Worm (Caenorhabditis elegans) whole organism, L2 larva: ENCODE data around the gene K08H2.5.
A peak's percentile ranks its signal among the peaks of the same experiment; 100 is the strongest.

Source experiments
- C34F6.9 ChIP-seq: fragments of 150-350 bp; optimal IDR thresholded peaks from 2 replicates; lab custom pipeline; 2014; ENCODE audit warnings: missing biosample characterization, missing genetic modification characterization
- F13H6.1 ChIP-seq: sonication (generic microtip); optimal IDR thresholded peaks from 2 replicates; lab custom pipeline; 2016; ENCODE audit warnings: missing genetic modification characterization, missing compliant biosample characterization
- R02D3.7 ChIP-seq: fragments of 150-350 bp; optimal IDR thresholded peaks from 2 replicates; lab custom pipeline; 2014; ENCODE audit warnings: missing biosample characterization, missing genetic modification characterization
- Y55F3AM.14 ChIP-seq: fragments of 200-800 bp; sonication (Bioruptor generic); optimal IDR thresholded peaks from 2 replicates; lab custom pipeline; 2018; ENCODE audit warnings: mild to moderate bottlenecking, missing genetic modification characterization, missing compliant biosample characterization
- ZK546.5 ChIP-seq: sonication (generic microtip); optimal IDR thresholded peaks from 2 replicates; lab custom pipeline; 2017; ENCODE audit warnings: missing biosample characterization, missing genetic modification characterization
- alr-1 ChIP-seq: fragments of 150-350 bp; optimal IDR thresholded peaks from 2 replicates; lab custom pipeline; 2014; ENCODE audit warnings: missing biosample characterization, missing genetic modification characterization
- aly-2 ChIP-seq: fragments of 150-350 bp; optimal IDR thresholded peaks from 2 replicates; lab custom pipeline; 2014; ENCODE audit warnings: missing biosample characterization, missing genetic modification characterization
- blmp-1 ChIP-seq: sonication (generic microtip); optimal IDR thresholded peaks from 2 replicates; lab custom pipeline; 2017; ENCODE audit warnings: missing genetic modification characterization, mild to moderate bottlenecking, missing compliant biosample characterization, antibody characterized with exemption, moderate library complexity; ENCODE audit not compliant: insufficient read depth
- ceh-16 ChIP-seq: fragments of 150-350 bp; optimal IDR thresholded peaks from 2 replicates; lab custom pipeline; 2014; ENCODE audit warnings: missing biosample characterization, missing genetic modification characterization
- ceh-82 ChIP-seq: fragments of 150-350 bp; optimal IDR thresholded peaks from 2 replicates; lab custom pipeline; 2014; ENCODE audit warnings: missing biosample characterization, missing genetic modification characterization
- crh-2 ChIP-seq: sonication (generic microtip); optimal IDR thresholded peaks from 2 replicates; lab custom pipeline; 2017; ENCODE audit warnings: missing biosample characterization, missing genetic modification characterization
- dmd-4 ChIP-seq: sonication (generic microtip); optimal IDR thresholded peaks from 2 replicates; lab custom pipeline; 2017; ENCODE audit warnings: missing biosample characterization, missing genetic modification characterization
- egl-27 ChIP-seq: sonication (generic microtip); optimal IDR thresholded peaks from 3 replicates; lab custom pipeline; 2017; ENCODE audit warnings: missing biosample characterization, missing genetic modification reagents, missing genetic modification characterization
- elt-3 ChIP-seq: sonication (generic microtip); optimal IDR thresholded peaks from 2 replicates; lab custom pipeline; 2017; ENCODE audit warnings: missing biosample characterization, missing genetic modification characterization
- gmeb-1 ChIP-seq: fragments of 150-350 bp; optimal IDR thresholded peaks from 2 replicates; lab custom pipeline; 2014; ENCODE audit warnings: missing biosample characterization, missing genetic modification characterization
- lin-11 ChIP-seq: fragments of 150-350 bp; sonication (generic microtip); optimal IDR thresholded peaks from 2 replicates; lab custom pipeline; 2014; ENCODE audit warnings: missing biosample characterization, missing genetic modification characterization, inconsistent platforms, mixed read lengths
- lin-39 ChIP-seq: fragments of 150-350 bp; optimal IDR thresholded peaks from 2 replicates; lab custom pipeline; 2014; ENCODE audit warnings: missing biosample characterization, missing genetic modification reagents, missing genetic modification characterization
- lsy-2 ChIP-seq, 2 experiments: fragments of 150-350 bp in 1 of 2; sonication (generic microtip) in 1 of 2; optimal IDR thresholded peaks; 2 replicates each; lab custom pipeline; 2014 to 2017; ENCODE audit warnings: missing biosample characterization in 2 of 2, missing genetic modification characterization in 2 of 2
- mbf-1 ChIP-seq: sonication (generic microtip); optimal IDR thresholded peaks from 2 replicates; lab custom pipeline; 2017; ENCODE audit warnings: missing biosample characterization, missing genetic modification characterization
- mdl-1 ChIP-seq, 2 experiments: fragments of 150-350 bp in 1 of 2; sonication (generic microtip) in 1 of 2; optimal IDR thresholded peaks; 2 replicates each; lab custom pipeline; 2017; ENCODE audit warnings: missing biosample characterization in 2 of 2, missing genetic modification characterization in 2 of 2
- nhr-10 ChIP-seq: sonication (generic microtip); optimal IDR thresholded peaks from 2 replicates; lab custom pipeline; 2017; ENCODE audit warnings: missing biosample characterization, missing genetic modification characterization
- nhr-11 ChIP-seq: fragments of 150-350 bp; optimal IDR thresholded peaks from 2 replicates; lab custom pipeline; 2014; ENCODE audit warnings: missing biosample characterization, missing genetic modification characterization
- nhr-12 ChIP-seq: fragments of 150-350 bp; optimal IDR thresholded peaks from 2 replicates; lab custom pipeline; 2014; ENCODE audit warnings: missing biosample characterization, missing genetic modification characterization
- nhr-129 ChIP-seq: fragments of 150-350 bp; optimal IDR thresholded peaks from 2 replicates; lab custom pipeline; 2014; ENCODE audit warnings: missing biosample characterization, missing genetic modification characterization
- nhr-21 ChIP-seq: fragments of 150-350 bp; optimal IDR thresholded peaks from 2 replicates; lab custom pipeline; 2014; ENCODE audit warnings: missing biosample characterization, missing genetic modification characterization
- nhr-23 ChIP-seq: fragments of 150-350 bp; optimal IDR thresholded peaks from 2 replicates; lab custom pipeline; 2014; ENCODE audit warnings: missing biosample characterization, missing genetic modification reagents, missing genetic modification characterization
- nhr-6 ChIP-seq: fragments of 150-350 bp; optimal IDR thresholded peaks from 2 replicates; lab custom pipeline; 2014; ENCODE audit warnings: missing biosample characterization, missing genetic modification characterization
- peb-1 ChIP-seq: fragments of 150-350 bp; optimal IDR thresholded peaks from 2 replicates; lab custom pipeline; 2014; ENCODE audit warnings: missing biosample characterization, missing genetic modification characterization
- sem-4 ChIP-seq: fragments of 150-350 bp; optimal IDR thresholded peaks from 2 replicates; lab custom pipeline; 2014; ENCODE audit warnings: missing biosample characterization, missing genetic modification reagents, missing genetic modification characterization
- skn-1 ChIP-seq: sonication (generic microtip); optimal IDR thresholded peaks from 2 replicates; lab custom pipeline; 2017; ENCODE audit warnings: missing biosample characterization, missing genetic modification characterization
- sma-3 ChIP-seq: sonication (generic microtip); optimal IDR thresholded peaks from 2 replicates; lab custom pipeline; 2016; ENCODE audit warnings: missing genetic modification reagents, missing genetic modification characterization, missing compliant biosample characterization
- unc-55 ChIP-seq: fragments of 150-350 bp; sonication (generic microtip); optimal IDR thresholded peaks from 3 replicates; lab custom pipeline; 2014; ENCODE audit warnings: missing biosample characterization, missing genetic modification reagents, missing genetic modification characterization
- unc-62 ChIP-seq: fragments of 150-350 bp; optimal IDR thresholded peaks from 2 replicates; lab custom pipeline; 2014; ENCODE audit warnings: missing biosample characterization, missing genetic modification reagents, missing genetic modification characterization
- zag-1 ChIP-seq: fragments of 150-350 bp; optimal IDR thresholded peaks from 2 replicates; lab custom pipeline; 2014; ENCODE audit warnings: missing biosample characterization, missing genetic modification characterization
- ztf-1 ChIP-seq: fragments of 200-800 bp; sonication (Bioruptor generic); conservative IDR thresholded peaks from 2 replicates; pipeline ENCODE4 v1.3.6; 2022; ENCODE audit warnings: missing genetic modification characterization, missing compliant biosample characterization
- ztf-11 ChIP-seq: sonication (generic microtip); optimal IDR thresholded peaks from 2 replicates; lab custom pipeline; 2017; ENCODE audit warnings: missing biosample characterization, missing genetic modification characterization
- ztf-4 ChIP-seq: fragments of 150-350 bp; optimal IDR thresholded peaks from 2 replicates; lab custom pipeline; 2014; ENCODE audit warnings: missing biosample characterization, missing genetic modification characterization

Gene K08H2.5

DNA sequence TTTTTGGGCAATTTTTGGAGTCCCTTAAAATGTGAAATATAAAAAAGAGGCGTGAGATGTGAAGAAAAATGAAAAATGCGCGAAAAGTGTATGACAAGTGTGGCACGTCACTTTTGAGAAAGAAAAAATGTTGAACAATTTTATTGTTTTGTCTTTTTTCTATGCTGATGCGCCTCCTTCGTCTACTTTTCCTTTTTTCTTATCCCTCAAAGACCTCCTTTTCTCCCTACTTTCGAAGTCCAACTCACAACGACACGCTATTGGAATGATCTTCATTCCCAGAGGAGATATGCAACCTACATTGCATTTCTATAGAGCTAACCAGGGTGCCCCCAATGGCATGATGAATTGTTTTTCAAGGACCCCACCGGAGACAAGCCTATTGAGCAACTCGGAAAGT is 36.1 kb downstream of the K08H2.5 start:
- TF ChIP-seq C34F6.9 (tag; lab: Kevin White, UChicago) (peak; percentile 2), zag-1 (tag; lab: Kevin White, UChicago) (peak; percentile 30), nhr-11 (no peak)

DNA sequence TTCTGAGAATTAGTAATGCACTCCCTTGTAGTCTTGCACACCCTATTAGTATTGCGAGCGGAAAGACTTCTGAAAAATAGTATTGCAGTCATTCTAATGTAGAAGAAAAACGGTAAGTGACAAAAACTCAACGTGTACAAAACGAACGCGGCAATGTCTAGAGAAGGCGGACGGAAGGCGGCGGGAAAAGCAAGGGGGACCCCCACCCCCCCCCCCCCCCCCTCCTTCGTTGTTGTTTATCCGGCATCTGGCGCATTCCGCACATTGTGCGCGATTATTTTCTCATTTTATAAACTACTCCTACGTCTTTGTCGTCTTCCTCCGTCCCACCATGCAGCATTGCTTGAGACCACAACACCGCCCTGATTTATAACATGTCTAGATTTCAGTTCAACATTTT is 39.8 kb downstream of the K08H2.5 start:
- TF ChIP-seq ceh-16 (no peak), unc-55 (no peak), lsy-2 (tag; optimal IDR thresholded peaks at IDR 0.05; lab: Kevin White, UChicago) (no peak), zag-1 (tag; lab: Kevin White, UChicago) (no peak), ztf-4 (no peak), elt-3 (tag; lab: Kevin White, UChicago) (no peak), skn-1 (tag; lab: Kevin White, UChicago) (no peak), egl-27 (tag; lab: Kevin White, UChicago) (no peak), blmp-1 (tag; lab: Kevin White, UChicago) (no peak), ceh-82 (tag; lab: Kevin White, UChicago) (no peak)

DNA sequence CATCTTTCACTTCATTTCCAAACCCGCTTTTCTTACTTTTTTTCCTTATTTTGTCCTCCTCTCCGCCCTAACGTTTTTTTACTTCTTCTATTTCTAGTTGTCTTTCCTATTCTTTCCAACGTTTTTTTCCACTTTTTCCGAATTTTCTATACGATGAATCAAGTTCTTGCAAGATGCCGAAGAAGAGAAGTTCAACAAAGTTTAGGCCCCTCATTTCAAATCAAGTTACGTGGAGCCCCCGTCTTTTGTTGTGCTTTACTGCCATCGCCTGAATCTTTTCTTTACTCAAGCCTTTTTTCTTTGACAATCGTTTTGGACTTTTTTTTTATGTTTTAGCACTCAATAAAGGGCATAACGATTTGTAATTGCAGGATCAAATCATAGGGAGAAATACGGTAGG is 40.7 kb downstream of the K08H2.5 start, which contains the start of gene unc-9:
TSS of gene unc-9 (plus strand) at position 370 of the 400 bp plus-strand sequence.
- TF ChIP-seq zag-1 (tag; lab: Kevin White, UChicago) (no peak), lin-39 (tag; lab: Kevin White, UChicago) (no peak), ztf-11 (tag; lab: Kevin White, UChicago) (no peak), nhr-21 (tag; lab: Kevin White, UChicago) (no peak), mbf-1 (tag; lab: Kevin White, UChicago) (no peak), lin-11 (tag; lab: Kevin White, UChicago) (no peak), nhr-12 (tag; lab: Kevin White, UChicago) (no peak), F13H6.1 (no peak), nhr-6 (tag; lab: Kevin White, UChicago) (no peak), ceh-16 (no peak), unc-62 (GFP tag; lab: Kevin White, UChicago) (no peak), nhr-10 (tag; lab: Kevin White, UChicago) (no peak), dmd-4 (tag; lab: Kevin White, UChicago) (no peak), alr-1 (tag; lab: Kevin White, UChicago) (no peak), sma-3 (no peak), mdl-1 (tag; optimal IDR thresholded peaks at IDR 0.05; lab: Kevin White, UChicago) (no peak), ztf-4 (no peak), nhr-23 (tag; lab: Kevin White, UChicago) (no peak)

DNA sequence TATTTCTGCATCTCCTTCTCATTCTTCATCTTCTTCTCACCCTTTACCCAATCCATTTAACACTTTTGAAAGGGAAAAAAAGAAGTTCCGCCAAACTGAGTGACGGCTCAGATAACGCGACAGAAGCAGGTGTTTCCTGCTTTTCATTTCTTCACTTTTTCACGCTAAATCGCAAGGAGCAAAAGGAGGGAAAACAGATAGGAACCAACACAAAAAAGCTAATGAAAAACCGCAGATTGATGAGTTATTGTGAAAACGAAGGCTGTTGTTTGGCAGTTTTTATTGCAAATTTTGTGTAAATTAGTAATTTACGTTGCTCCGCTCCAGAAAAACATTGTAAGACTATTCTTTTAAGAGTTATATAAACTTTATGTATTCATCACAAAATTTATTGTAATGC is 41.8 kb downstream of the K08H2.5 start:
- TF ChIP-seq Y55F3AM.14 (no peak), ztf-1 (GFP tag; lab: Robert Waterston, UW) (no peak), nhr-129 (tag; lab: Kevin White, UChicago) (peak; percentile 1), F13H6.1 (peak; percentile 8)

DNA sequence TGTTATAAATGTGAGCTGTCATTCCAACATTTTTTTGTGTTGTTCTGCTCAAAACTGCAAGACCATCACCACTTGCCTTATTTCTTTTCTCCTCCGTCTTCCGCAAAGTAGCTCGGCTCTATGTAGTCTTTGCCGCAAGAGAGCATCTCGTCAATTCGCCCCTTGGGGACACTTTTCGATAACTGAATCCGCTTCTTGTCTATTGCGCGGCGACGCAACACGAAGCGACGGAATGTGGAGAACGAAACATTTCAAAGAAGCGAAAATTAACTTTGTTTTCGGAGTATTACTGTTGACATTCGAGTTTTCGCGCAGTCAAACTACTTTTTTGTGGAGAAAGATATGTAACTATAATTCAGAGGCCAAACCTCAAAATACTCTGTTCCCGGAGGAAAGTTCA is 44.0 kb downstream of the K08H2.5 start:
- TF ChIP-seq R02D3.7 (tag; lab: Kevin White, UChicago) (no peak), zag-1 (tag; lab: Kevin White, UChicago) (no peak), egl-27 (tag; lab: Kevin White, UChicago) (no peak), gmeb-1 (tag; lab: Kevin White, UChicago) (no peak), crh-2 (tag; lab: Kevin White, UChicago) (no peak), F13H6.1 (no peak), lin-11 (tag; lab: Kevin White, UChicago) (no peak), C34F6.9 (tag; lab: Kevin White, UChicago) (no peak), ztf-4 (no peak), nhr-10 (tag; lab: Kevin White, UChicago) (no peak), sem-4 (tag; lab: Kevin White, UChicago) (no peak), peb-1 (tag; lab: Kevin White, UChicago) (no peak), blmp-1 (tag; lab: Kevin White, UChicago) (no peak), aly-2 (tag; lab: Kevin White, UChicago) (no peak), ZK546.5 (tag; lab: Kevin White, UChicago) (no peak), mdl-1 (tag; optimal IDR thresholded peaks at IDR 0.05; lab: Kevin White, UChicago) (no peak)
